Worm (Caenorhabditis elegans): ENCODE results near the gene aak-1.
A peak's percentile ranks its signal among the peaks of the same experiment; 100 is the strongest.

aak-1 gene

ce11 chrIII:8749487-8749886 is 11.4 kb downstream of the aak-1 start, which contains the start of gene sma-2:
sma-2 (plus strand) TSS chrIII:8749680.
- no peak for TF ChIP-seq daf-8 (GFP tag; IDR thresholded peaks at IDR 0.05)
- TF ChIP-seq tag-97 (GFP tag; IDR thresholded peaks at IDR 0.05) = no peak
- no peak for TF ChIP-seq fkh-10 (GFP tag; optimal IDR thresholded peaks at IDR 0.05)
- no peak for TF ChIP-seq duxl-1 (tag; optimal IDR thresholded peaks at IDR 0.05; ENCODE audit: poor library complexity)
- TF ChIP-seq dve-1 (tag; optimal IDR thresholded peaks at IDR 0.05; ENCODE audit: insufficient read depth) = peak; percentile 98
- no peak for TF ChIP-seq F10B5.3 (tag; optimal IDR thresholded peaks at IDR 0.05)
- no peak for TF ChIP-seq madf-5 (GFP tag; IDR thresholded peaks at IDR 0.05)
- TF ChIP-seq mep-1 (tag; optimal IDR thresholded peaks at IDR 0.05) = peak; percentile 78
- TF ChIP-seq nhr-25 (tag; optimal IDR thresholded peaks at IDR 0.05; ENCODE audit: borderline replicate concordance, insufficient read depth) = no peak
- peak; percentile 99 for TF ChIP-seq hlh-11 (tag; optimal IDR thresholded peaks at IDR 0.05)
- TF ChIP-seq zag-1 (tag; optimal IDR thresholded peaks at IDR 0.05) = no peak
- TF ChIP-seq madf-9 (GFP tag; conservative IDR thresholded peaks at IDR 0.05) = no peak
- TF ChIP-seq daf-19 (GFP tag; conservative IDR thresholded peaks at IDR 0.05) = no peak
- no peak for TF ChIP-seq aly-2 (tag; optimal IDR thresholded peaks at IDR 0.05)
- no peak for TF ChIP-seq Y48G9A.11 (GFP tag; IDR thresholded peaks at IDR 0.05)
- TF ChIP-seq lim-7 (GFP tag; IDR thresholded peaks at IDR 0.05) = no peak
- TF ChIP-seq pha-4 (GFP tag; IDR thresholded peaks at IDR 0.05) = peak; percentile 20; the same call in 1 of the 2 replicates
- no peak for TF ChIP-seq pha-4 (tag; optimal IDR thresholded peaks at IDR 0.05)
- TF ChIP-seq dmd-9 (GFP tag; IDR thresholded peaks at IDR 0.05) = no peak
- TF ChIP-seq ctbp-1 (GFP tag; IDR thresholded peaks at IDR 0.05) = no peak
- TF ChIP-seq ceh-20 (GFP tag; IDR thresholded peaks at IDR 0.05) = no peak
- no peak for TF ChIP-seq arid-1 (GFP tag; conservative IDR thresholded peaks at IDR 0.05)
- peak; percentile 56 for TF ChIP-seq hlh-30 (tag; optimal IDR thresholded peaks at IDR 0.05; ENCODE audit: insufficient read depth)
- peak; percentile 80 for TF ChIP-seq lin-1 (GFP tag; IDR thresholded peaks at IDR 0.05)
- TF ChIP-seq dmd-8 (GFP tag; IDR thresholded peaks at IDR 0.05) = no peak
- TF ChIP-seq nhr-11 (tag; optimal IDR thresholded peaks at IDR 0.05) = no peak
- no peak for TF ChIP-seq fos-1 (tag; optimal IDR thresholded peaks at IDR 0.05)
- TF ChIP-seq ceh-62 (tag; optimal IDR thresholded peaks at IDR 0.05) = no peak
- TF ChIP-seq php-3 (GFP tag; IDR thresholded peaks at IDR 0.05) = peak; percentile 87
- TF ChIP-seq hif-1 (tag; optimal IDR thresholded peaks at IDR 0.05) = peak in 1 of 2 experiments; percentile 50
- TF ChIP-seq F49E8.2 (tag; optimal IDR thresholded peaks at IDR 0.05; ENCODE audit: borderline replicate concordance) = no peak
- peak; percentile 39 for TF ChIP-seq dpl-1 (GFP tag; optimal IDR thresholded peaks at IDR 0.05)
- peak; percentile 84 for TF ChIP-seq nhr-48 (tag; optimal IDR thresholded peaks at IDR 0.05)
- TF ChIP-seq vab-7 (GFP tag; IDR thresholded peaks at IDR 0.05) = no peak
- peak; percentile 19 for TF ChIP-seq spr-1 (tag; optimal IDR thresholded peaks at IDR 0.05)
- TF ChIP-seq snpc-4 (tag; optimal IDR thresholded peaks at IDR 0.05) = no peak
- peak in 1 of 2 experiments; percentile 54 for TF ChIP-seq lsy-2 (tag; optimal IDR thresholded peaks at IDR 0.05)
- no peak for TF ChIP-seq set-16 (GFP tag; IDR thresholded peaks at IDR 0.05)
- TF ChIP-seq rbr-2 (tag; optimal IDR thresholded peaks at IDR 0.05) = peak; percentile 47
- TF ChIP-seq aha-1 (tag) = peak; percentile 60
- peak; percentile 74 for TF ChIP-seq nhr-6 (tag; optimal IDR thresholded peaks at IDR 0.05)
- peak; percentile 40 for TF ChIP-seq zip-2 (tag; optimal IDR thresholded peaks at IDR 0.05)
- TF ChIP-seq nhr-77 (tag; optimal IDR thresholded peaks at IDR 0.05) = peak; percentile 79
- peak; percentile 5 for TF ChIP-seq lin-13 (GFP tag; optimal IDR thresholded peaks at IDR 0.05)
- TF ChIP-seq ceh-82 (tag; optimal IDR thresholded peaks at IDR 0.05) = no peak
- peak; percentile 27 for TF ChIP-seq ztf-7 (tag; optimal IDR thresholded peaks at IDR 0.05)
- TF ChIP-seq T20F7.1 (GFP tag; optimal IDR thresholded peaks at IDR 0.05) = peak; percentile 75
- TF ChIP-seq F37D6.2 (tag; optimal IDR thresholded peaks at IDR 0.05) = no peak
- TF ChIP-seq daf-16 (GFP tag; optimal IDR thresholded peaks at IDR 0.05) = peak in 1 of 2 experiments; percentile 74
- peak; percentile 95 for TF ChIP-seq daf-16 (tag; optimal IDR thresholded peaks at IDR 0.05)
- TF ChIP-seq mxl-2 (GFP tag; conservative IDR thresholded peaks at IDR 0.05) = no peak
- peak in 1 of 2 experiments; percentile 68 for TF ChIP-seq mdl-1 (tag; optimal IDR thresholded peaks at IDR 0.05)

Measured in whole organism, L4 larva.